Fruit fly (Drosophila melanogaster): ENCODE measurements around the gene CG31709.

CG31709 gene

dm6 chr2L:9570673-9571193, 8.7 kb downstream of the CG31709 start:
- TF ChIP-seq Sin3A (optimal IDR thresholded peaks at IDR 0.05) (no peak), Myc (optimal IDR thresholded peaks at IDR 0.05) (no peak), insv (optimal IDR thresholded peaks at IDR 0.05) (no peak), ttk (optimal IDR thresholded peaks at IDR 0.05) (no peak), h (optimal IDR thresholded peaks at IDR 0.05) (no peak), psq (optimal IDR thresholded peaks at IDR 0.05) (no peak)

DNA sequence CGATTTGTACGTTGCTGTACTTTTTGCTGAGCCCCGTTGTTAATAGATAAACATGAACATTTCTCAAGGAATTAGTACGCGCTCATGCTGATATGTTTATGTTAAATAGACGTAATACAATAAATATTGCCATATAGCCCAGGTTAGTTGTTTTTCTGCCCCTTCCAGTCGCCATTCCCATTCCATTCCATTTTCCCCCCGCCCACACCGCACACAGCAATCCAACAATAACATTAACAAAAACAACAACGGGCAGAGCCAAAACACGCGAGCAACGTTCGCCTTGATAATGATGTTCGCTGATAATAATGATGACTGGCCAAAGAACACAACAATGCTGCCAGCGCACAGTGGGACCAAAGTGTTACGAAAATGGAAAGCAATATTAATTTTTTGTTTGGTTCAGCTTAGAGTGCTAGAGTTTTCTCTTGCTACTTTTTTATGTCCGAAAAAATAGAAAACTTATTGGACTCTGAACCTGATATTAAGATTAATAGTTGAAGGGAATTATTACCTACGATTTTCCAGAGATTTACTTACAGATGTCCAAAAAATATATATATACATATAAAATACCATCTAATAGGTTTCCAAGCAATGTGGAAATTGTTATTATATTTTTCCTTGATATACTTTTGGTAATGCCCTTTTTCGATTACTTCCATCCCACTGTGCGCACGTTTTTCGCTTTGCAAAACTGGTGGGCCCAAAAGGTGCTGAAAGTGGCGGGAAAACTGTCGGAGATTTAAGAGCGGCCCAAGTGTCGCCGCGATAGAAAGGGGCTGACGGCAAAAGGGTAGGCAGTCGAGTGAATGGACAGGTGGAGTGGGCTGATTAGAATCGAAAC, 9.6 kb downstream of the CG31709 start:
- no peak for TF ChIP-seq insv (optimal IDR thresholded peaks at IDR 0.05)
- no peak for TF ChIP-seq ttk (optimal IDR thresholded peaks at IDR 0.05)
- TF ChIP-seq Myc (optimal IDR thresholded peaks at IDR 0.05), result no peak
- no peak for TF ChIP-seq Sin3A (optimal IDR thresholded peaks at IDR 0.05)
- no peak for TF ChIP-seq h (optimal IDR thresholded peaks at IDR 0.05)
- TF ChIP-seq psq (optimal IDR thresholded peaks at IDR 0.05), result no peak

DNA sequence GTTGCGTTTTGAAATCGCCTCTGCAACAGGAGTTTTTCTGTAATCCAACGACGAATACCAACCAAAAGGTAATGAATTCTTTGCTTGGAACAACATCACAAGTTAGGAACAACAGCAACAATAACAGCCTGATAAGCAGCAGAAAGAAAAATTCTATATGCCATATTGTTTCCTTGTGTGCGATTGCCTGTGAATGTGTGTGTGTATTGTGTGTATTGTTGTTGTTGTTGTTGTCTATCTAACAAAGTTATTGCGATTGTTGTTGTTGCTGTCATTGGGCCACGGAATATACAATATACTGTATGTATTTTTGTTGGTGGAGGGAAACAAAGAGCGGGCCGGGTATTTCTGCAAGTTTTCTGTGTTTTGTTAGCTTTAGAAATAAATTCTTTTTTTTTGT, 10.3 kb downstream of the CG31709 start:
- no peak for TF ChIP-seq psq (optimal IDR thresholded peaks at IDR 0.05)

DNA sequence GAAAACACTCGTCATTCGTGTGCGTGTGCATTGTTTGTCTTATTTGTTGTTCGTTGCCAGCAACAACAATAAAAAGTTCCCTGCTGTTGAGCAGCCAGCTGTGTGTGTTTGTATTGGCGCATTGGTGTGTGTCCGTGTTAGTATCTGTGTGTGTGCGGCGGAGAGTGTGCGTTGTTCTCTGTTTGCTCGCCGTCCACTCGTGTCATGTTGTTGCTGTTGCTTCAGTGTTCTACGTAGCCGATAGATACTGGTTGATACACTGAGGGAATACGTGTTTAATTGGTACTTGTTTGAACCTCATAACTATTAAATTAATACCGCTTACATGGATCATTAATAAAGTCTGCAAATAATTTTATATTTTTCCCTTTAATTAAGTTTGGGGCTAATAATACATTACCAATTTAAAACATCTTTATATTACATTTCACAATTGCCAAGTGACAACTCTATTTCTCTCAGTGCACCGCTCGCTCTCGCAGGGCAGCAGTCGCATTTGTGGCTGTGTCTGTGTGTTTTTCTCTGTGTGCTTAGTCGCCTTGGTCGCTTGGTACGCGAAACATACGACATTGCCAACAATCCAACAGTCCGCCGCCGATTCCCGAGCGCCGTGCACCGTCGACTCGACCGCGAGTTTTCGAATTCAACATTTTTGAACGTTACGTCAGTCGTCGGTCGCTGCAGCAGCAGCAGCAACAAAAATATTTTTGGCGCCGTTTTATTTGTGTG, 10.9 kb downstream of the CG31709 start, which contains the start of gene brwl:
Gene brwl, plus strand, starts transcription at position 531 of the 729 bp plus-strand sequence.
- TF ChIP-seq Sin3A (optimal IDR thresholded peaks at IDR 0.05) (no peak), ttk (optimal IDR thresholded peaks at IDR 0.05) (no peak), h (optimal IDR thresholded peaks at IDR 0.05) (no peak), Myc (optimal IDR thresholded peaks at IDR 0.05) (no peak), insv (optimal IDR thresholded peaks at IDR 0.05) (no peak), psq (optimal IDR thresholded peaks at IDR 0.05) (no peak)

DNA sequence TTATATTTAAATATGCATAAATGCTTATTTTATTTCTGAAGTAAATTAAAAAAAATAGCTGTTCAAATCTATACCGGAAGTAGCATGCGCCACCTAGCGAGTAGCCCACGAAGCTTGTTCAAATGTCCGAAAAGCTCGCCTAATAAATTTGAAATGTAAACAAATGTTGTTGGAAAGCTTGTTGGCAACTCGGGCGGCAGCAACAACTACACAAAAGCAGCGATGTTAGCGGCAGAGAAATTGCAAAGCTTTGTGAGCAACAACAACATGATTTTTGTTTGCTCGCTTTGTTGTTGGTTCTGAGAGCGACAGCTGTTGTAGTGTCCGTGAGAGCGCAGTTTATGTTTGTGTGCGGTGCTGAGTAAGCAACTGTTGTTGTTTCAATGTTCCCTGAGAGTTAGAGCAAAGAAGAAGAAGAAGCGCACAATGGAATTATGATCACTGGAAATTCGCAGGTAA, 12.0 kb downstream of the CG31709 start:
- TF ChIP-seq Myc (optimal IDR thresholded peaks at IDR 0.05) (no peak), psq (optimal IDR thresholded peaks at IDR 0.05) (no peak), h (optimal IDR thresholded peaks at IDR 0.05) (no peak), Sin3A (optimal IDR thresholded peaks at IDR 0.05) (no peak), insv (optimal IDR thresholded peaks at IDR 0.05) (no peak), ttk (optimal IDR thresholded peaks at IDR 0.05) (no peak)

- TF ChIP-seq h (optimal IDR thresholded peaks at IDR 0.05) (no peak), Sin3A (optimal IDR thresholded peaks at IDR 0.05) (no peak), Myc (optimal IDR thresholded peaks at IDR 0.05) (no peak), insv (optimal IDR thresholded peaks at IDR 0.05) (no peak), ttk (optimal IDR thresholded peaks at IDR 0.05) (no peak), psq (optimal IDR thresholded peaks at IDR 0.05) (no peak)
Observed at dm6 chr2L:9566656-9567055, 12.8 kb downstream of the CG31709 start, which contains the start of gene jp. Gene jp, minus strand, starts transcription at chr2L:9566750.

DNA sequence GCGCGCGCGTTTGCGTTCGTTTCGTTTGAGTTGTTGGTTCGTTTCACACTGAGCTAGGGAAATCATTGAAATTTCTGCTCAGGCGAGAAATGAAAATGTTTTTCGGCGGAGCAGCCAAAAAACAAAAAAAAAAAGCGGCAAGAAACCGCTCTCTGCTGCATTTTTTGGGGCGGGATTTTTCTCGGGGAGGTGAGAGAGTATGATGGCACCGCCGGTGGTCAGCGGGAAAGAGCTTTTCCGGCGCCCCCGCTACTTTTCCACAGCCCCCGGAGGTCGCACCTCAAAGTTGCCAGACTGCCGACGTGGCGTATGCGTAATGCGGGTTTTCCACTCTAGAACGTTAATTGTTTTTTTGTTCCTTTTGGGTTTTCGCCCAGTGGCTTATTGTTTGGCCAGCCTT, 14.1 kb downstream of the CG31709 start, which contains the start of gene CG46468:
Gene CG46468, minus strand, starts transcription at position 52 of the 400 bp plus-strand sequence.
- TF ChIP-seq insv (optimal IDR thresholded peaks at IDR 0.05), result no peak
- TF ChIP-seq Myc (optimal IDR thresholded peaks at IDR 0.05), result no peak
- TF ChIP-seq Sin3A (optimal IDR thresholded peaks at IDR 0.05), result no peak
- TF ChIP-seq ttk (optimal IDR thresholded peaks at IDR 0.05), result no peak
- TF ChIP-seq psq (optimal IDR thresholded peaks at IDR 0.05), result no peak
- TF ChIP-seq h (optimal IDR thresholded peaks at IDR 0.05), result no peak

dm6 chr2L:9564527-9564926, 14.9 kb downstream of the CG31709 start:
- TF ChIP-seq ttk (optimal IDR thresholded peaks at IDR 0.05) (no peak), insv (optimal IDR thresholded peaks at IDR 0.05) (no peak), psq (optimal IDR thresholded peaks at IDR 0.05) (no peak), Myc (optimal IDR thresholded peaks at IDR 0.05) (no peak), h (optimal IDR thresholded peaks at IDR 0.05) (no peak), Sin3A (optimal IDR thresholded peaks at IDR 0.05) (no peak)

DNA sequence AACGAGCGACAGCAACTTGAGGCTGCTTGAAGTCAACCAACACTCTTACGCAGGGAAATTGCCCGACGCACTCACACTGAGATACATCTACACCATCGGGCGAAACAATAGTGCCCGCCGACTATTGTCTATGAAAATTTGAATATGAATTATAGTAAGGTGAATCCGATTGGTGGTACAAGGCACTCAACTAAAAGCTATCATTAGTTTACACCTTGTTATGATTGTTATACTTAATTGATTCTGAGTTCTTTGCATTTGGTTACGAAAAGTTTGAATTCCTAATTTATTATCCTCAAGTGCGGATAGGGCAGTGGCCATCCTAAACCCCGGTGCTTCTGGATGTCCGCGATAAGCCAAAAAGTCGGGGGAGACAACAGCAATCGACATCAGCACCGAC, 16.7 kb downstream of the CG31709 start:
- TF ChIP-seq ttk (optimal IDR thresholded peaks at IDR 0.05), result no peak
- TF ChIP-seq Sin3A (optimal IDR thresholded peaks at IDR 0.05), result no peak
- no peak for TF ChIP-seq insv (optimal IDR thresholded peaks at IDR 0.05)
- no peak for TF ChIP-seq Myc (optimal IDR thresholded peaks at IDR 0.05)
- TF ChIP-seq psq (optimal IDR thresholded peaks at IDR 0.05), result no peak
- TF ChIP-seq h (optimal IDR thresholded peaks at IDR 0.05), result no peak

DNA sequence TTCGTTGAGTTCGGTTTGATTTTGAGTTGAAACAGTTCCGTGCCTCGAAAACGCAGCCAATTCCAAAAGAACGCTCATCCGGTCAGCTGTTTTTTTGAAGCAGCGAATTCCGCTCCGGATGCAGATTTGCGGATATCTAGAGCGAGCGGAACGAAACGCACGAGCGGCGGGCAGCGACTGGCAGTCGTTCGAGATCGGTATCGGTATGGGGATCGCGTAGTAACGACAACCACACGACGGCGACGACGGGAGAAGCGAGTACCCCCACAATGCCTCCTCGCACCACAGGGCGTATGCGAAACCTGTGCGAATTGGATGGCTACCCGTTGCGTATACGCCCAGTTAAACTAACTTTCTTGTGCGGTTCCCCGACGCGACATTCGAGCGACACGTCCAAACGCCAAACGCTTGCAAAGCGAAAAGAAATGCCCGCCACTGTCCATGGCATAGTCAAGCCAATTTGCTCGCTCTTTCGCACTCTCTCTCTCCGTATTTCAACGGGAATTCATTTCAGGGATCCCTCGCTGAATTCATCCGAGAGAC, 19.3 kb downstream of the CG31709 start:
- TF ChIP-seq Myc (optimal IDR thresholded peaks at IDR 0.05) (no peak), Sin3A (optimal IDR thresholded peaks at IDR 0.05) (no peak), ttk (optimal IDR thresholded peaks at IDR 0.05) (no peak), insv (optimal IDR thresholded peaks at IDR 0.05) (no peak), psq (optimal IDR thresholded peaks at IDR 0.05) (no peak), h (optimal IDR thresholded peaks at IDR 0.05) (no peak)

DNA sequence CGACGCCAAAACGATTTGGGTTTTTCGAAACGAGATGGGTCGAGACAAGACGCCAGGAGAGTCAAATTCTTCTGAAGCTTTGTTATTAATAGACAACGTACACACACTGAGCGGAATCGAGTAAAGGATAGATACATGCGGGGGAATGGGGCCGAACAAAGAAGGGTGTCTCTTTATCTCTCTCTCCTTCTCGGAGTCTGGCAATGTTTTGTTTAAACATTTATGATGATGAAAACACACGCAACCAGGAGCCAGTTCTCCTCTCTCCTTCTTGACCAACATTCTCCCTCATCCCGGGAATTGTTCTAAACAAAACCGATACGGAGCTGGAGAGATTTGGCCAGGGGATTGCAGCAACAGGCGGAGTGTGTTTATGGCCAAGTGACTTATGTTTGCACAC, 21.6 kb downstream of the CG31709 start:
- TF ChIP-seq insv (optimal IDR thresholded peaks at IDR 0.05) (no peak), ttk (optimal IDR thresholded peaks at IDR 0.05) (no peak), Myc (optimal IDR thresholded peaks at IDR 0.05) (no peak), h (optimal IDR thresholded peaks at IDR 0.05) (no peak), psq (optimal IDR thresholded peaks at IDR 0.05) (no peak), Sin3A (optimal IDR thresholded peaks at IDR 0.05) (no peak)

- no peak for TF ChIP-seq insv (optimal IDR thresholded peaks at IDR 0.05)
- TF ChIP-seq h (optimal IDR thresholded peaks at IDR 0.05), result no peak
- no peak for TF ChIP-seq psq (optimal IDR thresholded peaks at IDR 0.05)
- no peak for TF ChIP-seq ttk (optimal IDR thresholded peaks at IDR 0.05)
- TF ChIP-seq Myc (optimal IDR thresholded peaks at IDR 0.05), result no peak
- TF ChIP-seq Sin3A (optimal IDR thresholded peaks at IDR 0.05), result no peak
Observed at dm6 chr2L:9550880-9551279, 28.6 kb downstream of the CG31709 start.

Measured in Kc167 (cell line).